Worm (Caenorhabditis elegans): Measurements from ENCODE around the gene F11D11.6.

- TF ChIP-seq unc-62 (GFP tag; optimal IDR thresholded peaks at IDR 0.05) = no peak
- no peak for TF ChIP-seq elt-1 (tag; optimal IDR thresholded peaks at IDR 0.05; ENCODE audit: borderline replicate concordance, insufficient read depth)
- TF ChIP-seq sptf-1 (tag; optimal IDR thresholded peaks at IDR 0.05) = no peak
- no peak for TF ChIP-seq lin-32 (GFP tag; optimal IDR thresholded peaks at IDR 0.05)
- TF ChIP-seq snpc-4 (tag; optimal IDR thresholded peaks at IDR 0.05) = no peak
- TF ChIP-seq nhr-28 (tag; optimal IDR thresholded peaks at IDR 0.05) = no peak
- no peak for TF ChIP-seq nhr-237 (tag; optimal IDR thresholded peaks at IDR 0.05)
- TF ChIP-seq bed-3 (GFP tag; optimal IDR thresholded peaks at IDR 0.05) = no peak
- TF ChIP-seq ces-1 (GFP tag; optimal IDR thresholded peaks at IDR 0.05) = no peak
Measured at ce11 chrV:18731579-18732041, 21.3 kb downstream of the F11D11.6 start, which contains the start of the genes asp-18 and scl-19.
